Fruit fly (Drosophila melanogaster) whole organism, pupa: ENCODE results near the gene CG16772.

Experiments
- CG10348 ChIP-seq: fragments of 200-800 bp; sonication (Bioruptor generic); IDR thresholded peaks from 2 replicates; pipeline ENCODE4 v1.3.6; 2022; ENCODE audit warnings: missing biosample characterization, missing genetic modification characterization
- CG12605 ChIP-seq: fragments of 200-800 bp; sonication (Bioruptor generic); IDR thresholded peaks from 2 replicates; pipeline ENCODE4 v1.3.6; 2022; ENCODE audit warnings: missing biosample characterization, missing genetic modification characterization
- CG13204 ChIP-seq: fragments of 200-800 bp; sonication (Bioruptor generic); optimal IDR thresholded peaks from 2 replicates; lab custom pipeline; 2018; ENCODE audit warnings: missing biosample characterization, mild to moderate bottlenecking, missing genetic modification characterization, moderate library complexity
- CG14655 ChIP-seq: fragments of 200-800 bp; sonication (Bioruptor generic); optimal IDR thresholded peaks from 3 replicates; lab custom pipeline; 2017; ENCODE audit warnings: mild to moderate bottlenecking, missing biosample characterization, missing genetic modification reagents, missing genetic modification characterization
- CG15710 ChIP-seq: fragments of 200-800 bp; sonication (Bioruptor generic); optimal IDR thresholded peaks from 2 replicates; lab custom pipeline; 2018; ENCODE audit warnings: missing biosample characterization, mild to moderate bottlenecking, missing genetic modification characterization, moderate library complexity
- CG32121 ChIP-seq: fragments of 200-800 bp; sonication (Bioruptor generic); IDR thresholded peaks from 2 replicates; pipeline ENCODE4 v1.3.6; 2022; ENCODE audit warnings: missing biosample characterization, missing genetic modification characterization
- CG34367 ChIP-seq: fragments of 200-800 bp; sonication (Bioruptor generic); optimal IDR thresholded peaks from 2 replicates; lab custom pipeline; 2018; ENCODE audit warnings: missing biosample characterization, mild to moderate bottlenecking, missing genetic modification characterization
- CG4496 ChIP-seq: fragments of 200-800 bp; sonication (Bioruptor generic); IDR thresholded peaks from 3 replicates; pipeline ENCODE4 v1.3.6; 2022; ENCODE audit warnings: missing biosample characterization, missing genetic modification characterization
- CG8159 ChIP-seq: fragments of 200-800 bp; sonication (Bioruptor generic); optimal IDR thresholded peaks from 3 replicates; lab custom pipeline; 2018; ENCODE audit warnings: missing biosample characterization, mild to moderate bottlenecking, missing genetic modification characterization, moderate library complexity
- CG8301 ChIP-seq: fragments of 200-800 bp; sonication (Bioruptor generic); optimal IDR thresholded peaks from 2 replicates; lab custom pipeline; 2018; ENCODE audit warnings: missing biosample characterization, mild to moderate bottlenecking, missing genetic modification characterization
- CG9948 ChIP-seq: fragments of 200-800 bp; sonication (Bioruptor generic); optimal IDR thresholded peaks from 2 replicates; lab custom pipeline; 2018; ENCODE audit warnings: missing biosample characterization, mild to moderate bottlenecking, missing genetic modification characterization, moderate library complexity
- D1 ChIP-seq: fragments of 200-800 bp; sonication (Bioruptor generic); optimal IDR thresholded peaks from 2 replicates; lab custom pipeline; 2018; ENCODE audit warnings: missing biosample characterization, mild to moderate bottlenecking, missing genetic modification characterization, moderate library complexity
- EcR ChIP-seq: fragments of 200-800 bp; sonication (Bioruptor generic); optimal IDR thresholded peaks from 3 replicates; lab custom pipeline; 2019; ENCODE audit warnings: missing biosample characterization, missing genetic modification characterization, mild to moderate bottlenecking, moderate library complexity, missing genetic modification reagents
- Ets98B ChIP-seq: fragments of 200-800 bp; sonication (Bioruptor generic); IDR thresholded peaks from 2 replicates; pipeline ENCODE4 v1.3.6; 2022; ENCODE audit warnings: missing biosample characterization, missing genetic modification characterization
- Pif1A ChIP-seq: fragments of 200-800 bp; sonication (Bioruptor generic); optimal IDR thresholded peaks from 3 replicates; lab custom pipeline; 2016; ENCODE audit warnings: missing biosample characterization, missing genetic modification characterization
- Pif1B ChIP-seq: fragments of 200-800 bp; sonication (Bioruptor generic); optimal IDR thresholded peaks from 3 replicates; lab custom pipeline; 2016; ENCODE audit warnings: missing biosample characterization, missing genetic modification characterization
- Snoo ChIP-seq: fragments of 200-800 bp; sonication (Bioruptor generic); optimal IDR thresholded peaks from 3 replicates; lab custom pipeline; 2017; ENCODE audit warnings: missing biosample characterization, mild to moderate bottlenecking, missing genetic modification characterization, inconsistent platforms
- fd96Ca ChIP-seq: fragments of 200-800 bp; sonication (Bioruptor generic); IDR thresholded peaks from 3 replicates; pipeline ENCODE4 v1.3.6; 2022; ENCODE audit warnings: missing biosample characterization, missing genetic modification characterization
- gl ChIP-seq: fragments of 200-800 bp; sonication (Bioruptor generic); optimal IDR thresholded peaks from 2 replicates; lab custom pipeline; 2018; ENCODE audit warnings: missing biosample characterization, mild to moderate bottlenecking, missing genetic modification characterization
- rn ChIP-seq: fragments of 200-800 bp; sonication (Bioruptor generic); IDR thresholded peaks from 2 replicates; pipeline ENCODE4 v1.3.6; 2022; ENCODE audit warnings: missing biosample characterization, missing genetic modification characterization

The CG16772 gene

DNA sequence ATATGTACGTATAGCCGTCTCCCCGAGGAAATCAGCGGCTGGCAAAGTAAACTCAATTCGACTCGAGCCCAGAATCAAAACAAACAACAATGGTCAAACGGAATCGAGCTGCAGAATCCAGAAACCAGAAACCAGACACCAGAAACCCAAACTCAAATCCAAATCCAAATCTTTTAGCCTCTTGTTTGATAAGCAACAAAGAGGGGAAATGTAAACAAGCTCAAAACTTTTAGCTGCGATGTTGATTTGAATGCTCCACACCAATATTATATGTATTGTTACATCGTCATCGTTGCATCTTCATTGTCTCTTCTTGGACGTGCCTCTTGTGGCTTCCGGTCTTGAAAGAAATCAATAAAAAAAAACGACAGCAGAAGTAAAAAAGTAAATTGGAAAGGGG is 12.9 kb upstream of the CG16772 start:
- TF ChIP-seq CG32121 (GFP tag; lab: Robert Waterston, UW) (no peak), EcR (GFP tag; lab: Kevin White, UChicago) (no peak), D1 (tag; lab: Kevin White, UChicago) (no peak), CG4496 (GFP tag; lab: Robert Waterston, UW) (no peak), CG34367 (tag; lab: Kevin White, UChicago) (no peak), CG8301 (tag; lab: Kevin White, UChicago) (no peak), rn (GFP tag; lab: Robert Waterston, UW) (no peak), Snoo (tag; lab: Kevin White, UChicago) (no peak), CG13204 (GFP tag; lab: Kevin White, UChicago) (no peak), Pif1A (GFP tag; lab: Kevin White, UChicago) (no peak), CG9948 (no peak)

dm6 chr2L:19951543-19952163 is 10.8 kb upstream of the CG16772 start:
- TF ChIP-seq CG9948, result no peak
- TF ChIP-seq, all 21 proteins: peak for 0

- no peak for TF ChIP-seq Pif1B (GFP tag; lab: Kevin White, UChicago)
- TF ChIP-seq CG32121 (GFP tag; lab: Robert Waterston, UW), result no peak
Measured at dm6 chr2L:19952221-19952620, 10.3 kb upstream of the CG16772 start.

DNA sequence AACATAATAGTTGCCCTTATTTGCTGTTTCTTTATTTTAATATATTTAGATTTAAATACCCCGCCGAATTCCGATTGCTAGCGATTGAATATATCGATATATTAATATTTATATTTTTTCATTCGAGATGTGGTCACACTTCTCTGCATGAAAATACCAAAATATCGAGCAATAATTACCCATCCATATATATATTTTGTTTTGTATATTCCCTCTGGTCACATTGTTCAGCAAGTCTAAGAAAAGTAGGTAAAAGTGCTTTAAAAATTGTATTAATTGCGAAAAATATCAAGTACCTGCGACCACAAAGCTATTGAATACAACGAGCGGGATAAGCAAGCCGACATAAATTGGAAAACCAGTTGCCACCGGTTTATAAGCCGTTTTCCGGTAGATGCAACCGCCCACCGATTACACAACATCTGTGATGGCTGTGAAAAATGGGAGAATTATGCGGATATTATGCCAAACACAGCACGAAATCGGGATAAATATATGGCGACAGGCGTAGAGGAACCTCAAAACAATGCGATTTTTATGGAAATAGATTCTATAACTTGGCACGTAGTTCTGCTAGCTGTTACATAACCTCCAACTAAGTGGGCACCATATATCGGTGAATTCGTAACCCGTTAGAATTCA is 3.8 kb upstream of the CG16772 start, which contains the start of gene COX4:
Gene COX4, plus strand, starts transcription at position 194 of the 642 bp plus-strand sequence.
- TF ChIP-seq CG4496 (GFP tag; lab: Robert Waterston, UW), result no peak

DNA sequence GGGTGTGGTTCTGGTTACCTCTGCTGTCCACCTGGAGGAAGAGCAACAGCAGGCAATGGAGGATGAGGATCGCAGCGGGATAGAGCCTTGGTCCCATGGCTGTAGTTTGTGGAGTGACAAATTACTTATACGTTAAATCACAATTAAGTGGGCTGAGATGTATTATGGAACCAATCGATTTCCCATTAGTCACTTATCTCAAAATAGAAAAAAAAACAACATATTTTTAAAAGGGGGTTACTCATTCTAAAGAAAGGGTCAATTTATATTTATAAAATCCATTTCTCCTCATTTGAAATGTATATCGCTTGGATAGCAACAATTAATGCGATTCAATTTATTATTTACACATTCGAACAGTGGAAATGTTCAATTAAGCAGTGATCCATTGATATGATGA is 1.5 kb upstream of the CG16772 start, which contains the start of gene CG34051:
Gene CG34051, minus strand, starts transcription at position 101 of the 400 bp plus-strand sequence.
- TF ChIP-seq CG34367 (tag; lab: Kevin White, UChicago), result no peak
- no peak for TF ChIP-seq CG13204 (GFP tag; lab: Kevin White, UChicago)
- no peak for TF ChIP-seq CG8159 (tag; lab: Kevin White, UChicago)
- TF ChIP-seq CG32121 (GFP tag; lab: Robert Waterston, UW), result no peak
- TF ChIP-seq Pif1B (GFP tag; lab: Kevin White, UChicago), result no peak
- no peak for TF ChIP-seq Ets98B (GFP tag; lab: Robert Waterston, UW)
- TF ChIP-seq fd96Ca (GFP tag; lab: Robert Waterston, UW), result no peak
- no peak for TF ChIP-seq CG12605 (GFP tag; lab: Robert Waterston, UW)

DNA sequence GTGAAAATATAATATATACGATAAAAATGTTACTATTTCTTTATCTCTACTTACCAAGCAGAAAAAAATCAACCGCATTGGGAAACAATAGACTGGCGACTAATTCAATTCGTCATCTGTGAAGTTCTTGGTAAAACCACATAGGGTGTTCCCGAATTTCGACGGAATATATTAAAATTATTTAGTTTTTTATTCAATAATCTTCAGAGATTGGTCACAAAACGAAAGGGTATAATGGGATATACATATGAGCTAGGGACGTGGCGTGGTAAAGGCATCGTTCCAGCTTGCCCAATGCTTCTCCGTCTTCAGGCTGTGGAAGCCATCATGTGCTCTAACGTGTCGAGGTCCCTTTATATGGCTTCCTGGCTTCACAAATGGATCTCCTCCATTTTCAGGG is 894 bp upstream of the CG16772 start, which contains the start of gene CG42866:
Gene CG42866, minus strand, starts transcription at position 101 of the 400 bp plus-strand sequence.
- no peak for TF ChIP-seq Ets98B (GFP tag; lab: Robert Waterston, UW)
- TF ChIP-seq CG9948, result no peak
- no peak for TF ChIP-seq CG15710
- no peak for TF ChIP-seq fd96Ca (GFP tag; lab: Robert Waterston, UW)
- no peak for TF ChIP-seq D1 (tag; lab: Kevin White, UChicago)
- TF ChIP-seq Pif1A (GFP tag; lab: Kevin White, UChicago), result no peak
- TF ChIP-seq gl (tag; lab: Kevin White, UChicago), result no peak

- TF ChIP-seq EcR (GFP tag; lab: Kevin White, UChicago), result peak; percentile 6
- no peak for TF ChIP-seq rn (GFP tag; lab: Robert Waterston, UW)
Measured at dm6 chr2L:19963836-19964235, 1.4 kb downstream of the CG16772 start, which contains the start of gene CG10680. TSS of gene CG10680 (plus strand) at chr2L:19964136.

dm6 chr2L:19966410-19966809 is 3.9 kb downstream of the CG16772 start, which contains the start of gene OS9:
TSS of gene OS9 (minus strand) at chr2L:19966510.
- TF ChIP-seq CG8159 (tag; lab: Kevin White, UChicago) (no peak), CG14655 (GFP tag; lab: Kevin White, UChicago) (no peak), Pif1B (GFP tag; lab: Kevin White, UChicago) (no peak), CG12605 (GFP tag; lab: Robert Waterston, UW) (no peak), CG9948 (no peak), CG32121 (GFP tag; lab: Robert Waterston, UW) (no peak), gl (tag; lab: Kevin White, UChicago) (no peak), Ets98B (GFP tag; lab: Robert Waterston, UW) (no peak), rn (GFP tag; lab: Robert Waterston, UW) (no peak), fd96Ca (GFP tag; lab: Robert Waterston, UW) (no peak), CG13204 (GFP tag; lab: Kevin White, UChicago) (no peak), CG4496 (GFP tag; lab: Robert Waterston, UW) (no peak), CG10348 (GFP tag; lab: Robert Waterston, UW) (no peak)
